Worm (Caenorhabditis elegans): ENCODE measurements around the gene R02D5.24.

The R02D5.24 gene

ce11 chrV:14500554-14500953, 586 bp upstream of the R02D5.24 start:
- no peak for TF ChIP-seq bed-2 (GFP tag; IDR thresholded peaks at IDR 0.05)
- TF ChIP-seq hmg-1.2 (GFP tag; IDR thresholded peaks at IDR 0.05) = peak; percentile 71
- peak; percentile 14 for TF ChIP-seq efl-1 (GFP tag; optimal IDR thresholded peaks at IDR 0.05)
- TF ChIP-seq C17E4.6 (GFP tag; IDR thresholded peaks at IDR 0.05) = no peak
- TF ChIP-seq ceh-27 (GFP tag; optimal IDR thresholded peaks at IDR 0.05) = no peak
- no peak for TF ChIP-seq aptf-2 (GFP tag; conservative IDR thresholded peaks at IDR 0.05)
- TF ChIP-seq rec-8 (tag; optimal IDR thresholded peaks at IDR 0.05) = no peak
- no peak for TF ChIP-seq nfya-1 (tag; optimal IDR thresholded peaks at IDR 0.05; ENCODE audit: borderline replicate concordance, insufficient read depth)
- no peak for TF ChIP-seq ceh-40 (GFP tag; IDR thresholded peaks at IDR 0.05)
- no peak for TF ChIP-seq mes-4 (tag; optimal IDR thresholded peaks at IDR 0.05)
- TF ChIP-seq him-1 (tag; optimal IDR thresholded peaks at IDR 0.05) = no peak
- no peak for TF ChIP-seq F10E7.11 (tag; optimal IDR thresholded peaks at IDR 0.05)
- TF ChIP-seq attf-5 (GFP tag; optimal IDR thresholded peaks at IDR 0.05) = no peak
- no peak for TF ChIP-seq Y67H2A.10 (GFP tag; conservative IDR thresholded peaks at IDR 0.05)
- TF ChIP-seq Y56A3A.18 (GFP tag; IDR thresholded peaks at IDR 0.05) = no peak

- no peak for TF ChIP-seq snpc-1.1 (tag; optimal IDR thresholded peaks at IDR 0.05; ENCODE audit: insufficient read depth)
- no peak for TF ChIP-seq cebp-1 (GFP tag; IDR thresholded peaks at IDR 0.05)
- peak; percentile 37 for TF ChIP-seq cebp-1 (tag; optimal IDR thresholded peaks at IDR 0.05)
- no peak for TF ChIP-seq lsy-27 (tag; optimal IDR thresholded peaks at IDR 0.05; ENCODE audit: borderline replicate concordance, insufficient read depth)
- peak; percentile 91 for TF ChIP-seq nhr-80 (tag; optimal IDR thresholded peaks at IDR 0.05)
- no peak for TF ChIP-seq F39B2.1 (GFP tag; IDR thresholded peaks at IDR 0.05)
- 0 out of 2 replicates have a peak, but pooled peaks have one; percentile 43 for TF ChIP-seq dox-1 (GFP tag; IDR thresholded peaks at IDR 0.05)
- TF ChIP-seq dpff-1 (tag; optimal IDR thresholded peaks at IDR 0.05) = no peak
- TF ChIP-seq nhr-90 (tag; optimal IDR thresholded peaks at IDR 0.05) = no peak
- no peak for TF ChIP-seq B0035.1 (tag; optimal IDR thresholded peaks at IDR 0.05)
Observed at ce11 chrV:14503065-14503464, 1.9 kb downstream of the R02D5.24 start.

ce11 chrV:14504120-14504519, 3.0 kb downstream of the R02D5.24 start:
- TF ChIP-seq attf-3 (GFP tag; conservative IDR thresholded peaks at IDR 0.05) (no peak), unc-62 (GFP tag; optimal IDR thresholded peaks at IDR 0.05) (no peak), mxl-1 (tag; optimal IDR thresholded peaks at IDR 0.05) (no peak), T26A5.8 (tag; optimal IDR thresholded peaks at IDR 0.05) (no peak), let-607 (tag; optimal IDR thresholded peaks at IDR 0.05) (no peak), sea-2 (GFP tag; IDR thresholded peaks at IDR 0.05) (no peak), ceh-91 (GFP tag; IDR thresholded peaks at IDR 0.05) (no peak), hmg-20 (GFP tag; IDR thresholded peaks at IDR 0.05) (no peak), snpc-1.3 (tag; optimal IDR thresholded peaks at IDR 0.05; ENCODE audit: insufficient read depth) (no peak), lin-54 (GFP tag; optimal IDR thresholded peaks at IDR 0.05) (no peak), madf-6 (GFP tag; IDR thresholded peaks at IDR 0.05) (no peak), madf-8 (GFP tag; conservative IDR thresholded peaks at IDR 0.05) (no peak)
